Worm (Caenorhabditis elegans) whole organism, L4 larva: Measurements from ENCODE around the gene oma-2.

ENCODE experiments used
- F49E8.2 ChIP-seq: sonication (generic microtip); optimal IDR thresholded peaks from 2 replicates; lab custom pipeline; 2016; ENCODE audit warnings: missing compliant biosample characterization, mild to moderate bottlenecking, missing genetic modification characterization, borderline replicate concordance
- aha-1 ChIP-seq: fragments of 150-350 bp; peaks from one replicate; lab custom pipeline; 2014; ENCODE audit warnings: missing biosample characterization, missing genetic modification characterization
- ctbp-1 ChIP-seq: fragments of 200-800 bp; sonication (Bioruptor generic); IDR thresholded peaks from 2 replicates; pipeline ENCODE4 v1.3.6; 2022; ENCODE audit warnings: missing genetic modification reagents, missing genetic modification characterization, missing compliant biosample characterization
- daf-12 ChIP-seq: fragments of 150-350 bp; optimal IDR thresholded peaks from 2 replicates; lab custom pipeline; 2014; ENCODE audit warnings: missing biosample characterization, missing genetic modification reagents, missing genetic modification characterization
- dmd-8 ChIP-seq: fragments of 200-800 bp; sonication (Bioruptor generic); IDR thresholded peaks from 2 replicates; pipeline ENCODE4 v1.3.6; 2022; ENCODE audit warnings: missing genetic modification characterization, missing compliant biosample characterization
- dmd-9 ChIP-seq: fragments of 200-800 bp; sonication (Bioruptor generic); IDR thresholded peaks from 2 replicates; pipeline ENCODE4 v1.3.6; 2022; ENCODE audit warnings: missing genetic modification reagents, missing genetic modification characterization, missing compliant biosample characterization
- dve-1 ChIP-seq: sonication (generic microtip); optimal IDR thresholded peaks from 2 replicates; lab custom pipeline; 2017; ENCODE audit warnings: antibody characterized with exemption, mild to moderate bottlenecking, missing genetic modification characterization, missing compliant biosample characterization; ENCODE audit not compliant: insufficient read depth
- fkh-10 ChIP-seq: fragments of 150-350 bp; optimal IDR thresholded peaks from 2 replicates; lab custom pipeline; 2014; ENCODE audit warnings: missing biosample characterization, missing genetic modification reagents, missing genetic modification characterization
- hif-1 ChIP-seq, 2 experiments: sonication (generic microtip); optimal IDR thresholded peaks; 2 replicates each; lab custom pipeline; 2016 to 2017; ENCODE audit warnings: missing compliant biosample characterization in 2 of 2, missing genetic modification characterization in 2 of 2, missing genetic modification reagents in 2 of 2, missing genotype in 2 of 2, mild to moderate bottlenecking in 1 of 2
- hlh-11 ChIP-seq: fragments of 200-800 bp; sonication (Bioruptor generic); optimal IDR thresholded peaks from 2 replicates; lab custom pipeline; 2018; ENCODE audit warnings: mild to moderate bottlenecking, missing genetic modification characterization, missing compliant biosample characterization
- hlh-30 ChIP-seq: sonication (generic microtip); optimal IDR thresholded peaks from 2 replicates; lab custom pipeline; 2017; ENCODE audit warnings: antibody characterized with exemption, mild to moderate bottlenecking, missing genetic modification characterization, missing compliant biosample characterization; ENCODE audit not compliant: insufficient read depth
- jun-1 ChIP-seq: fragments of 150-350 bp; optimal IDR thresholded peaks from 2 replicates; lab custom pipeline; 2014; ENCODE audit warnings: missing biosample characterization, missing genetic modification reagents, missing genetic modification characterization
- lin-1 ChIP-seq: fragments of 200-800 bp; sonication (Bioruptor generic); IDR thresholded peaks from 2 replicates; pipeline ENCODE4 v1.3.6; 2022; ENCODE audit warnings: missing genetic modification reagents, missing genetic modification characterization, missing compliant biosample characterization
- lir-3 ChIP-seq: sonication (generic microtip); optimal IDR thresholded peaks from 2 replicates; lab custom pipeline; 2016; ENCODE audit warnings: mild to moderate bottlenecking, missing genetic modification characterization, missing compliant biosample characterization
- mxl-2 ChIP-seq: fragments of 200-800 bp; sonication (Bioruptor generic); conservative IDR thresholded peaks from 2 replicates; pipeline ENCODE4 v1.3.6; 2022; ENCODE audit warnings: missing genetic modification reagents, missing genetic modification characterization, missing compliant biosample characterization
- mxl-3 ChIP-seq: fragments of 200-800 bp; sonication (Bioruptor generic); optimal IDR thresholded peaks from 2 replicates; lab custom pipeline; 2018; ENCODE audit warnings: mild to moderate bottlenecking, missing genetic modification characterization, missing compliant biosample characterization
- nhr-25 ChIP-seq: sonication (generic microtip); optimal IDR thresholded peaks from 2 replicates; lab custom pipeline; 2017; ENCODE audit warnings: missing genetic modification characterization, mild to moderate bottlenecking, missing compliant biosample characterization, antibody characterized with exemption, moderate library complexity, borderline replicate concordance; ENCODE audit not compliant: insufficient read depth
- nhr-28 ChIP-seq: fragments of 150-350 bp; optimal IDR thresholded peaks from 2 replicates; lab custom pipeline; 2014; ENCODE audit warnings: missing biosample characterization, missing genetic modification characterization
- nhr-48 ChIP-seq: sonication (generic microtip); optimal IDR thresholded peaks from 2 replicates; lab custom pipeline; 2016; ENCODE audit warnings: mild to moderate bottlenecking, missing genetic modification characterization, missing compliant biosample characterization
- nhr-76 ChIP-seq: fragments of 150-350 bp; optimal IDR thresholded peaks from 2 replicates; lab custom pipeline; 2014; ENCODE audit warnings: missing biosample characterization, missing genetic modification characterization
- php-3 ChIP-seq: fragments of 200-800 bp; sonication (Bioruptor generic); IDR thresholded peaks from 2 replicates; pipeline ENCODE4 v1.3.6; 2022; ENCODE audit warnings: missing genetic modification reagents, missing genetic modification characterization, missing compliant biosample characterization
- sdz-12 ChIP-seq: fragments of 200-800 bp; sonication (Bioruptor generic); optimal IDR thresholded peaks from 2 replicates; lab custom pipeline; 2018; ENCODE audit warnings: mild to moderate bottlenecking, missing genetic modification characterization, missing compliant biosample characterization
- set-16 ChIP-seq: fragments of 200-800 bp; sonication (Bioruptor generic); IDR thresholded peaks from 2 replicates; pipeline ENCODE4 v1.3.6; 2022; ENCODE audit warnings: missing genetic modification reagents, missing genetic modification characterization, missing compliant biosample characterization
- snpc-1.2 ChIP-seq: fragments of 200-800 bp; sonication (Bioruptor generic); IDR thresholded peaks from 2 replicates; pipeline ENCODE4 v1.3.6; 2022; ENCODE audit warnings: missing genetic modification reagents, missing genetic modification characterization, missing compliant biosample characterization
- unc-130 ChIP-seq: sonication (generic microtip); optimal IDR thresholded peaks from 2 replicates; lab custom pipeline; 2016; ENCODE audit warnings: missing genetic modification reagents, missing genetic modification characterization, missing compliant biosample characterization
- unc-62 ChIP-seq, 3 experiments: fragments of 150-350 bp in 1 of 3; sonication (generic microtip); optimal IDR thresholded peaks in 2 of 3; peaks in 1 of 3; 1 replicate in 1 of 3; 2 replicates in 2 of 3; lab custom pipeline; 2014 to 2017; ENCODE audit warnings: missing biosample characterization in 3 of 3, missing genetic modification characterization in 3 of 3, missing genetic modification reagents in 3 of 3, missing genotype in 1 of 3

oma-2 gene

ce11 chrV:8046706-8047105 is 17.5 kb downstream of the oma-2 start, which contains the start of gene ZC513.3:
TSS of gene ZC513.3 (plus strand) at chrV:8047006.
- no peak for TF ChIP-seq nhr-28 (tag; lab: Kevin White, UChicago)
- TF ChIP-seq, all 104 proteins: peak for 0

- TF ChIP-seq hif-1 (tag; optimal IDR thresholded peaks at IDR 0.05; lab: Kevin White, UChicago) = no peak
- TF ChIP-seq dmd-9 (GFP tag; lab: Robert Waterston, UW) = no peak
- no peak for TF ChIP-seq hlh-11 (tag; lab: Kevin White, UChicago)
- TF ChIP-seq set-16 = peak; percentile 96
- TF ChIP-seq aha-1 (tag; lab: Kevin White, UChicago) = peak; percentile 30
Observed at ce11 chrV:8050059-8050677, 20.9 kb downstream of the oma-2 start.

ce11 chrV:8050811-8051210 is 21.6 kb downstream of the oma-2 start, which contains the start of gene col-43:
TSS of gene col-43 (minus strand) at chrV:8050911.
- TF ChIP-seq lin-1 (GFP tag; lab: Robert Waterston, UW) = no peak
- TF ChIP-seq F49E8.2 (tag; lab: Kevin White, UChicago) = no peak
- no peak for TF ChIP-seq lir-3
- TF ChIP-seq fkh-10 (GFP tag; lab: Kevin White, UChicago) = no peak
- TF ChIP-seq mxl-2 = no peak
- no peak for TF ChIP-seq php-3 (GFP tag; lab: Robert Waterston, UW)
- TF ChIP-seq snpc-1.2 (GFP tag; lab: Robert Waterston, UW) = no peak
- no peak for TF ChIP-seq sdz-12

- TF ChIP-seq unc-130 (GFP tag; lab: Kevin White, UChicago) (no peak), nhr-25 (tag; lab: Kevin White, UChicago) (no peak), dve-1 (tag; lab: Kevin White, UChicago) (peak; percentile 42)
Observed at ce11 chrV:8051851-8052250, 22.6 kb downstream of the oma-2 start, which contains the start of gene sth-1. TSS of gene sth-1 (plus strand) at chrV:8052151.

- TF ChIP-seq dmd-8 (GFP tag; lab: Robert Waterston, UW) (no peak), daf-12 (tag; lab: Kevin White, UChicago) (no peak), ctbp-1 (GFP tag; lab: Robert Waterston, UW) (no peak), aha-1 (tag; lab: Kevin White, UChicago) (peak; percentile 28), nhr-76 (no peak), jun-1 (peak; percentile 11), mxl-3 (no peak), hlh-30 (no peak)
- TF ChIP-seq, all 104 proteins: peak for 2
Observed at ce11 chrV:8054130-8054529, 24.9 kb downstream of the oma-2 start, which contains the start of gene ZC513.2. TSS of gene ZC513.2 (plus strand) at chrV:8054430.

- peak in 1 of 2 experiments; percentile 70 for TF ChIP-seq unc-62 (GFP tag; optimal IDR thresholded peaks at IDR 0.05 in 1 of 2; lab: Kevin White, UChicago)
- TF ChIP-seq unc-62 (tag; optimal IDR thresholded peaks at IDR 0.05; lab: Kevin White, UChicago) = no peak
- peak; percentile 23 for TF ChIP-seq nhr-48
- peak; percentile 31 for TF ChIP-seq aha-1 (tag; lab: Kevin White, UChicago)
- no peak for TF ChIP-seq dve-1 (tag; lab: Kevin White, UChicago)
Observed at ce11 chrV:8055170-8055569, 25.9 kb downstream of the oma-2 start.

ce11 chrV:8057771-8058170 is 28.5 kb downstream of the oma-2 start:
- TF ChIP-seq snpc-1.2 (GFP tag; lab: Robert Waterston, UW) = 0 out of 2 replicates have a peak, but pooled peaks have one; percentile 24
